Worm (Caenorhabditis elegans): ENCODE data around the gene tasp-1.

The tasp-1 gene

ce11 chrIII:10783052-10783451 is 23.9 kb downstream of the tasp-1 start (continued):
- TF ChIP-seq vab-7 (GFP tag; IDR thresholded peaks at IDR 0.05), result no peak
- TF ChIP-seq tra-1 (GFP tag; IDR thresholded peaks at IDR 0.05), result no peak

DNA sequence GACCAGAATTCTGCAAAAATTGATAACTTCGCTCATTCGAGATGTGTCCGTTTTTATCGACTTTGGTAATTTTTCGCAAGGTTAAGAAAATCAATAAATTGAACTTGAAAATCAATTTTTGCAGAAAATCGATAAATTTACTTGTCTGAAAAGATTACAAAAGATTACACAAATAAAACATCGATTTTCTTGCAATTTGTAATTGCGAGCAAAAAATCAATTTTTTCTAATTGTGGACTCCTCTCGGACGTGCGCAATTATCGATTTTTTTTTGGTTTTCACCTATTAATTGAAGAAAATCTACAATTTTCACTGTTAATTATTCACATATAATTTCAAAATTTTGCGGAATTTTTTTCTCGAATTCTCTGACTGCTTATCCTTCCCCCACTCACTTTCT is 32.1 kb downstream of the tasp-1 start:
- TF ChIP-seq ceh-28 (tag; optimal IDR thresholded peaks at IDR 0.05) (peak; percentile 80), aha-1 (tag) (peak; percentile 16), hlh-30 (tag; optimal IDR thresholded peaks at IDR 0.05; ENCODE audit: insufficient read depth) (no peak), unc-62 (GFP tag; optimal IDR thresholded peaks at IDR 0.05 in 1 of 2) (no peak), unc-62 (tag; optimal IDR thresholded peaks at IDR 0.05) (no peak)

- TF ChIP-seq nhr-76 (tag; optimal IDR thresholded peaks at IDR 0.05), result no peak
- TF ChIP-seq nhr-28 (tag; optimal IDR thresholded peaks at IDR 0.05), result no peak
- TF ChIP-seq lin-1 (GFP tag; IDR thresholded peaks at IDR 0.05), result no peak
- TF ChIP-seq F37D6.2 (tag; optimal IDR thresholded peaks at IDR 0.05), result no peak
- TF ChIP-seq ceh-62 (tag; optimal IDR thresholded peaks at IDR 0.05), result no peak
- TF ChIP-seq nhr-237 (tag; optimal IDR thresholded peaks at IDR 0.05), result no peak
- no peak for TF ChIP-seq ZK337.2 (GFP tag; IDR thresholded peaks at IDR 0.05)
- TF ChIP-seq egl-27 (tag; optimal IDR thresholded peaks at IDR 0.05), result no peak
- no peak for TF ChIP-seq lin-39 (tag; optimal IDR thresholded peaks at IDR 0.05)
- no peak for TF ChIP-seq pqm-1 (tag; optimal IDR thresholded peaks at IDR 0.05)
- TF ChIP-seq tag-97 (GFP tag; IDR thresholded peaks at IDR 0.05), result no peak
- TF ChIP-seq lir-3 (tag; optimal IDR thresholded peaks at IDR 0.05), result no peak
- no peak for TF ChIP-seq T26A8.4 (GFP tag; IDR thresholded peaks at IDR 0.05)
- no peak for TF ChIP-seq zfp-3 (GFP tag; conservative IDR thresholded peaks at IDR 0.05)
- no peak for TF ChIP-seq ceh-20 (GFP tag; IDR thresholded peaks at IDR 0.05)
- no peak for TF ChIP-seq nhr-25 (tag; optimal IDR thresholded peaks at IDR 0.05; ENCODE audit: borderline replicate concordance, insufficient read depth)
Measured at ce11 chrIII:10794049-10794448, 34.9 kb downstream of the tasp-1 start, which contains the start of gene clec-163. Gene clec-163 (plus strand): TSS chrIII:10794349.

- TF ChIP-seq D1046.2 (GFP tag; IDR thresholded peaks at IDR 0.05) (no peak), egl-27 (tag; optimal IDR thresholded peaks at IDR 0.05) (no peak), daf-16 (GFP tag; optimal IDR thresholded peaks at IDR 0.05) (no peak), daf-16 (tag; optimal IDR thresholded peaks at IDR 0.05) (no peak), nhr-237 (tag; optimal IDR thresholded peaks at IDR 0.05) (no peak), lin-1 (GFP tag; IDR thresholded peaks at IDR 0.05) (no peak), madf-9 (GFP tag; conservative IDR thresholded peaks at IDR 0.05) (no peak), mxl-2 (GFP tag; conservative IDR thresholded peaks at IDR 0.05) (no peak), hlh-11 (tag; optimal IDR thresholded peaks at IDR 0.05) (no peak)
Measured at ce11 chrIII:10802032-10802431, 42.9 kb downstream of the tasp-1 start, which contains the start of gene K11D9.3. Gene K11D9.3 (minus strand): TSS chrIII:10802212.

ce11 chrIII:10805172-10805571 is 46.1 kb downstream of the tasp-1 start:
- TF ChIP-seq nhr-25 (tag; optimal IDR thresholded peaks at IDR 0.05; ENCODE audit: borderline replicate concordance, insufficient read depth) (no peak), Y5F2A.4 (GFP tag; optimal IDR thresholded peaks at IDR 0.05) (no peak), mdt-29 (GFP tag; IDR thresholded peaks at IDR 0.05) (no peak), saeg-2 (GFP tag; IDR thresholded peaks at IDR 0.05) (no peak), aha-1 (tag) (no peak), F37D6.2 (tag; optimal IDR thresholded peaks at IDR 0.05) (no peak), mdl-1 (tag; optimal IDR thresholded peaks at IDR 0.05) (no peak), zip-2 (tag; optimal IDR thresholded peaks at IDR 0.05) (no peak), cey-2 (tag; optimal IDR thresholded peaks at IDR 0.05; ENCODE audit: borderline replicate concordance, insufficient read depth) (no peak), duxl-1 (tag; optimal IDR thresholded peaks at IDR 0.05; ENCODE audit: poor library complexity) (no peak), tag-97 (GFP tag; IDR thresholded peaks at IDR 0.05) (no peak), hmg-1.1 (GFP tag; IDR thresholded peaks at IDR 0.05) (no peak)
